Fruit fly (Drosophila melanogaster) whole organism, wandering third instar larva: ENCODE results near the gene CG12289.

Experiments
- CG9705 ChIP-seq: fragments of 200-800 bp; sonication (Bioruptor generic); optimal IDR thresholded peaks from 2 replicates; lab custom pipeline; 2018; ENCODE audit warnings: missing biosample characterization, mild to moderate bottlenecking, missing genetic modification characterization
- CrebA ChIP-seq: fragments of 200-800 bp; sonication (Bioruptor generic); optimal IDR thresholded peaks from 2 replicates; lab custom pipeline; 2016; ENCODE audit warnings: missing biosample characterization, mild to moderate bottlenecking, missing genetic modification characterization, borderline replicate concordance
- Dfd ChIP-seq: fragments of >200 bp; optimal IDR thresholded peaks from 2 replicates; lab custom pipeline; 2017; ENCODE audit warnings: missing biosample characterization, missing genetic modification characterization
- GATAd ChIP-seq: sonication (Bioruptor generic); optimal IDR thresholded peaks from 2 replicates; lab custom pipeline; 2016; ENCODE audit warnings: missing biosample characterization, missing genetic modification characterization
- HLH106 ChIP-seq: fragments of 200-800 bp; optimal IDR thresholded peaks from 3 replicates; lab custom pipeline; 2019; ENCODE audit warnings: missing biosample characterization, mild to moderate bottlenecking, missing genetic modification characterization, moderate library complexity
- Hnf4 ChIP-seq: fragments of 200-800 bp; sonication (Bioruptor generic); optimal IDR thresholded peaks from 2 replicates; lab custom pipeline; 2016; ENCODE audit warnings: missing biosample characterization, mild to moderate bottlenecking, missing genetic modification characterization
- Hr78 ChIP-seq: fragments of >200 bp; optimal IDR thresholded peaks from 2 replicates; lab custom pipeline; 2017; ENCODE audit warnings: missing biosample characterization, missing genetic modification characterization
- Hr83 ChIP-seq: fragments of 200-300 bp; sonication (Bioruptor generic); optimal IDR thresholded peaks from 2 replicates; lab custom pipeline; 2016; ENCODE audit warnings: missing biosample characterization, mild to moderate bottlenecking, missing genetic modification characterization, moderate library complexity; ENCODE audit not compliant: poor library complexity, severe bottlenecking
- Jra ChIP-seq: sonication (Bioruptor generic); optimal IDR thresholded peaks from 2 replicates; lab custom pipeline; 2016; ENCODE audit warnings: missing biosample characterization, missing genetic modification characterization
- Mio ChIP-seq: sonication (Bioruptor generic); optimal IDR thresholded peaks from 2 replicates; lab custom pipeline; 2016; ENCODE audit warnings: missing biosample characterization, missing genetic modification characterization
- Myc ChIP-seq: fragments of >200 bp; optimal IDR thresholded peaks from 2 replicates; lab custom pipeline; 2017
- OdsH ChIP-seq: fragments of 200-800 bp; sonication (Bioruptor generic); optimal IDR thresholded peaks from 2 replicates; lab custom pipeline; 2016; ENCODE audit warnings: missing biosample characterization, mild to moderate bottlenecking, missing genetic modification characterization
- Rel ChIP-seq, 2 experiments: fragments of 200-800 bp; sonication (Bioruptor generic) in 1 of 2; optimal IDR thresholded peaks; 2 replicates in 1 of 2; 3 replicates in 1 of 2; lab custom pipeline; 2016 to 2019; ENCODE audit warnings: mild to moderate bottlenecking in 2 of 2, missing biosample characterization in 2 of 2, missing genetic modification characterization in 2 of 2, moderate library complexity in 1 of 2
- Sp1 ChIP-seq: fragments of 200-800 bp; sonication (Bioruptor generic); optimal IDR thresholded peaks from 3 replicates; lab custom pipeline; 2019; ENCODE audit warnings: missing biosample characterization, mild to moderate bottlenecking, missing genetic modification characterization, moderate library complexity
- Vsx2 ChIP-seq: fragments of 200-300, 225-300 bp; sonication (Bioruptor generic); optimal IDR thresholded peaks from 2 replicates; lab custom pipeline; 2018; ENCODE audit warnings: missing biosample characterization, missing genetic modification characterization; ENCODE audit not compliant: partially characterized antibody
- br ChIP-seq: fragments of 200-800 bp; sonication (Bioruptor generic); optimal IDR thresholded peaks from 2 replicates; lab custom pipeline; 2016; ENCODE audit warnings: missing biosample characterization, missing genetic modification characterization
- brk ChIP-seq: fragments of 200-800 bp; sonication (Bioruptor generic); optimal IDR thresholded peaks from 2 replicates; lab custom pipeline; 2016; ENCODE audit warnings: missing biosample characterization, mild to moderate bottlenecking, missing genetic modification characterization
- dl ChIP-seq, 2 experiments: fragments of 175-275, 200-275 bp in 1 of 2; fragments of 200-275 bp in 1 of 2; sonication (Bioruptor generic); optimal IDR thresholded peaks; lab custom pipeline; 2018; ENCODE audit warnings: mild to moderate bottlenecking in 2 of 2, missing biosample characterization in 2 of 2, missing genetic modification characterization in 2 of 2, moderate library complexity in 2 of 2; ENCODE audit not compliant: partially characterized antibody in 2 of 2, insufficient read depth in 1 of 2
- dsf ChIP-seq: sonication (Bioruptor generic); optimal IDR thresholded peaks from 2 replicates; lab custom pipeline; 2016; ENCODE audit warnings: missing biosample characterization, missing genetic modification characterization, borderline replicate concordance
- foxo ChIP-seq, 2 experiments: fragments of 200-800 bp; sonication (Bioruptor generic); optimal IDR thresholded peaks; 2 replicates in 1 of 2; 3 replicates in 1 of 2; lab custom pipeline; 2016 to 2017; ENCODE audit warnings: missing biosample characterization in 2 of 2, missing genetic modification characterization in 2 of 2
- fru ChIP-seq: fragments of 200-800 bp; sonication (Bioruptor generic); optimal IDR thresholded peaks from 3 replicates; lab custom pipeline; 2016; ENCODE audit warnings: missing biosample characterization, mild to moderate bottlenecking, missing genetic modification characterization
- h ChIP-seq: fragments of 200-800 bp; sonication (Bioruptor generic); optimal IDR thresholded peaks from 3 replicates; lab custom pipeline; 2016; ENCODE audit warnings: missing biosample characterization, mild to moderate bottlenecking, missing genetic modification characterization
- jim ChIP-seq: fragments of 175-275, 200-325 bp; sonication (Bioruptor generic); optimal IDR thresholded peaks from 2 replicates; lab custom pipeline; 2016; ENCODE audit warnings: missing biosample characterization, mild to moderate bottlenecking, missing genetic modification characterization
- lola ChIP-seq: fragments of >200 bp; optimal IDR thresholded peaks from 2 replicates; lab custom pipeline; 2017; ENCODE audit warnings: missing biosample characterization, missing genetic modification characterization
- psq ChIP-seq: fragments of 200-800 bp; sonication (Bioruptor generic); optimal IDR thresholded peaks from 3 replicates; lab custom pipeline; 2017; ENCODE audit warnings: missing biosample characterization, mild to moderate bottlenecking, missing genetic modification characterization, moderate library complexity
- rgr ChIP-seq: fragments of 200-800 bp; sonication (Bioruptor generic); optimal IDR thresholded peaks from 3 replicates; lab custom pipeline; 2016; ENCODE audit warnings: missing biosample characterization, mild to moderate bottlenecking, missing genetic modification characterization
- sv ChIP-seq: fragments of 200-800 bp; sonication (Bioruptor generic); optimal IDR thresholded peaks from 3 replicates; lab custom pipeline; 2016; ENCODE audit warnings: missing biosample characterization, missing genetic modification characterization
- tai ChIP-seq: sonication (Bioruptor generic); optimal IDR thresholded peaks from 2 replicates; lab custom pipeline; 2016; ENCODE audit warnings: missing biosample characterization, missing genetic modification characterization
- woc ChIP-seq: sonication (Bioruptor generic); optimal IDR thresholded peaks from 2 replicates; lab custom pipeline; 2016; ENCODE audit warnings: missing biosample characterization, mild to moderate bottlenecking, missing genetic modification characterization

Gene CG12289

DNA sequence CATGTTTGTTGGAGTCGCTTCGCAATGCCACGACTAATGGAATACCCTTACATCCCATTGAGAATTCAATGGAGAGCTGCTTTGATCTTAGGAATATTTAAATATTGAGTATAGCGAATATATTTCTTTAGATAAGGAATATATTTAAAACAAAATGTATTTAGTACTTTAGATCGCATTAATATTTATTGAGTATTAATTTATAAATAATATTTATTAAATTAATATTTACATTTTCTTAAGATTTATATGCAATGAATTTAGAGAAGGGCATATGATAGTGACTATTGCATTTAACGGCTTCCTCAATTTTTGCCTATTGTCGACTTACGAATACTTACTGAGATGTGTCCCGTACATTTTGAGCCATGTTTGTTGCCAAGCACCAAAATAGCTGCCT lies 14.1 kb downstream of the CG12289 start:
- TF ChIP-seq h (GFP tag; lab: Kevin White, UChicago), result no peak

DNA sequence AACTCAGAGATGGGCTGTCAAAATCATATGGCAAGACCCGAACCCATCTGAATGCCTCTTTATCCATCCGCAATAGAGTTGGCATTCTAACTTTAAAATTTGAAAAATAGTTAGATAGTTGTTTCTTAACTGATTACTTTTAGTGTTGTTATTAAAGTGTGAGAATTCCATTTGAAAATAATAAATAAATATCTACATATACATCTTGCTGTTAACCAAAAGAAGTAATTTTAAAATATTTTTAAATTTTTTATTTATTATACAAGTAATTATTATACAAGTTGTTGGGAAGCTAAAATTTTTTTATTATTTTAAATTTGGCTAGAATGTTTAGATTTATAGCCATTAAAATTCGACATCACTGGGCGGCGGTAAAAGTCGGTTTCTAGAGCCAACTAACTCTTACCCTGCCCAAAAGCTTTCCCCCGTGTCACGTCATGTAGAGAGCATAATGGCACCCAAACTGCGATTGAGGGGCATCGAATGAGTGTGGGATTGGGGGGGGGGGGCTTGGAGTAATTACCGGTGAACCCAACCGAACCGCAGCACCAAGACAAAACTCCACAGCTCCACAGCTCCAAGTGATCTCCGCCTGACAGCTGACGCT lies 14.7 kb downstream of the CG12289 start:
- TF ChIP-seq HLH106 (tag; lab: Kevin White, UChicago) (peak; percentile 16), brk (GFP tag; lab: Kevin White, UChicago) (no peak), Sp1 (GFP tag; lab: Kevin White, UChicago) (peak; percentile 11), jim (GFP tag; lab: Kevin White, UChicago) (no peak), psq (GFP tag; lab: Kevin White, UChicago) (peak; percentile 15), foxo (GFP tag; optimal IDR thresholded peaks at IDR 0.05; lab: Kevin White, UChicago) (peak in 1 of 2 experiments; percentile 2), Dfd (GFP tag; lab: Kevin White, UChicago) (peak; percentile 42), Rel (GFP tag; optimal IDR thresholded peaks at IDR 0.05; lab: Kevin White, UChicago) (no peak), Rel (tag; optimal IDR thresholded peaks at IDR 0.05; lab: Kevin White, UChicago) (no peak), fru (GFP tag; lab: Kevin White, UChicago) (peak; percentile 2)

DNA sequence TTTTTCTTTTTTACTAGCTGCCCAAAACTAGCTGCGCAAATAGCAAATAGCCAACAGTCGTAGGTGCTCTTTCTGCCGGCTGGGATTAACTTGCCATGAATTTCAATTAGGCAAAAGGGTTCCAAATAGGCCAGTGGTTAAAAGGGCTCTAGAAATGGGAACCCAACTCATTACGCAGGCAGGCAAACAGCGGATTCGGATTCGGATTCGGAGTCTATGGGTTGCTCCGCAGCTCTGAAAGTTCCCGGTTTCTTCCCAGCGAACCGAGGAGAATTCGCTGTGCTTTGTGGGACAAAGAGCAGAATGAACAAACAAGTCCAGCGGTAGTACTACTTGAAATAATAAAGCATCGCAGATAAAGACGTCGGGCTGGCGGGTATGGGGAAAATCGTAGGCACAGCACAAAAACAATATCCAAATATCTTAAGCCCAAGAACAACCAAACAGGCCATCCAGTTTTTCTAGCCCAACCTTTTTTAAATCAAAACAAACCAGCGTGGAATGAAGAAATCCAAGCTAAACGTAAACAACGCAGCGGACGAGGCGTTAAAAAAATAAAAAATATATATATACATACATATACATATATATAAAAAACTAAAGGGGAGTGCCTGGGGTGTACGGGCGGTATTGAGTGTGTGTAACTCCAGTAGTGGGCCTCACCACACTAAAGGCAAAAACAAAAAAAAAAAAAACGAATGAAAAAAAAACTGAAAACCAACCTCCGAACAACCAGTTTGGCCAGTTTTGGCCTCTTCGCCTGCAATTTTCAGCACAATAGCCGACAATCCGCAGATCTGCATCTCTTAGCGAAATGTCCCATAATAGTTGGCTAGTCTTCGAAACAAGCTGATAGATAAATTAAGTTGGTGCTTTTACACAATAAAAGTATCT lies 16.1 kb downstream of the CG12289 start:
- TF ChIP-seq psq (GFP tag; lab: Kevin White, UChicago), result peak; percentile 55
- TF ChIP-seq dsf, result no peak
- no peak for TF ChIP-seq foxo (GFP tag; optimal IDR thresholded peaks at IDR 0.05; lab: Kevin White, UChicago)
- no peak for TF ChIP-seq rgr (GFP tag; lab: Kevin White, UChicago)
- TF ChIP-seq sv (GFP tag; lab: Kevin White, UChicago), result no peak
- TF ChIP-seq fru (GFP tag; lab: Kevin White, UChicago), result no peak
- no peak for TF ChIP-seq h (GFP tag; lab: Kevin White, UChicago)
- TF ChIP-seq tai, result no peak

DNA sequence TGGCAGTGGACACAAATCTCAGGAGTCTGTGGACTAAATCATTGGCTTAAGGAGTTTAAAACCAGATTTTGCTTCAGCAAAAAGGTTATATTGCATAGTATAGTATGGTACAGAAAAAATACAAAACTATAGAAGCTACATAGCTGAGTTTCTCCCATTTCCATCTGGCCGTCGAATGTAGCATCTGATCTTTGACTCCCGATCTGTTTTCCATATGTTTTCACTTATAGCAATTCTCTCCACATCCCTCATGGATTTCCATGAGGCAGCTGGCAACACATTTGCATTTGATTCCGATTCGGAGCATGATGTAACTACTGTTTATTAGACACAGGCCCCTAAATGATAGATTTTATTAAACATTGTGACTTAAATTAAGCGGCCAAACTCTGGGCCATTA lies 17.5 kb downstream of the CG12289 start:
- TF ChIP-seq Rel (GFP tag; optimal IDR thresholded peaks at IDR 0.05; lab: Kevin White, UChicago) (no peak), Rel (tag; optimal IDR thresholded peaks at IDR 0.05; lab: Kevin White, UChicago) (no peak), Hnf4 (no peak), dl (GFP tag; optimal IDR thresholded peaks at IDR 0.05; lab: Kevin White, UChicago; ENCODE audit: insufficient read depth in 1 of 2, partially characterized antibody in 2 of 2) (no peak), brk (GFP tag; lab: Kevin White, UChicago) (no peak), Vsx2 (no peak), Hr78 (no peak), GATAd (GFP tag; lab: Kevin White, UChicago) (no peak), Mio (GFP tag; lab: Kevin White, UChicago) (no peak), rgr (GFP tag; lab: Kevin White, UChicago) (no peak), CG9705 (GFP tag; lab: Kevin White, UChicago) (no peak), OdsH (no peak), lola (GFP tag; lab: Kevin White, UChicago) (no peak), woc (GFP tag; lab: Kevin White, UChicago) (no peak), CrebA (no peak), Jra (GFP tag; lab: Kevin White, UChicago) (no peak), psq (GFP tag; lab: Kevin White, UChicago) (no peak), Myc (lab: Kevin White, UChicago) (no peak), Sp1 (GFP tag; lab: Kevin White, UChicago) (no peak), Hr83 (GFP tag; lab: Kevin White, UChicago) (no peak), br (GFP tag; lab: Kevin White, UChicago) (no peak)

DNA sequence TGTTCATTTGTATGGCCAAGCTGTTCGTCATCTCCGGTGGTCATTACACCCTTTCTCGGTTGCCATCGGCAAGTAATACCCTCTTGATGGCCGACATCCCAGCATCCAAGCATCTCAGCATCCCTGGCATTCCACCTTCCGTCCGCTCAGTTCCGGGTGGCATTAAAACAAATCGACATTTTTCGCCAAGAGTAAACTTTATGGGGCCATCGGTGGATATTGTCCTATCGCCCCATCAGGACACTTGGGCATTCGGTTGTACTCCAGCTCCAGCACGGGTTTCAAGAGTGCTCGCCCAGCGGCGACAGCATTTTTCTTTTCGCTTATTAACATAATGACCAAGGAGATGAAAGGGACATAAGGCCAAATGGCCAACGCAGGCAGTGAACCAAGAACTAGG lies 18.0 kb downstream of the CG12289 start:
- no peak for TF ChIP-seq Vsx2
